Worm (Caenorhabditis elegans): ENCODE measurements around the gene ZK757.10.

ZK757.10 gene

ce11 chrIII:9910608-9911479, 33.8 kb downstream of the ZK757.10 start, which contains the start of the genes cyld-1 and F40F12.9 (continued):
- no peak for TF ChIP-seq F49E8.2 (tag; optimal IDR thresholded peaks at IDR 0.05; ENCODE audit: insufficient read depth)
- TF ChIP-seq somi-1 (GFP tag; optimal IDR thresholded peaks at IDR 0.05): no peak
- TF ChIP-seq F55B11.4 (tag; optimal IDR thresholded peaks at IDR 0.05; ENCODE audit: borderline replicate concordance, insufficient read depth): no peak
- peak; percentile 62 for TF ChIP-seq nhr-80 (tag; optimal IDR thresholded peaks at IDR 0.05)
- no peak for TF ChIP-seq dpff-1 (tag; optimal IDR thresholded peaks at IDR 0.05)
- TF ChIP-seq hmg-1.2 (GFP tag; IDR thresholded peaks at IDR 0.05): no peak
- no peak for TF ChIP-seq B0261.1 (tag; optimal IDR thresholded peaks at IDR 0.05)
- no peak for TF ChIP-seq zfh-2 (GFP tag; conservative IDR thresholded peaks at IDR 0.05)
- peak; percentile 60 for TF ChIP-seq snpc-1.3 (tag; optimal IDR thresholded peaks at IDR 0.05; ENCODE audit: insufficient read depth)
- TF ChIP-seq lin-35 (GFP tag; optimal IDR thresholded peaks at IDR 0.05): no peak
- TF ChIP-seq lin-40 (tag; optimal IDR thresholded peaks at IDR 0.05): no peak
- TF ChIP-seq akir-1 (GFP tag; optimal IDR thresholded peaks at IDR 0.05): no peak
- TF ChIP-seq pha-4 (tag; optimal IDR thresholded peaks at IDR 0.05): no peak
- TF ChIP-seq mel-28 (tag; optimal IDR thresholded peaks at IDR 0.05; ENCODE audit: borderline replicate concordance): no peak
- no peak for TF ChIP-seq lsy-27 (tag; optimal IDR thresholded peaks at IDR 0.05; ENCODE audit: borderline replicate concordance, insufficient read depth)
- TF ChIP-seq ztf-22 (GFP tag; optimal IDR thresholded peaks at IDR 0.05): no peak
- no peak for TF ChIP-seq tlf-1 (GFP tag; optimal IDR thresholded peaks at IDR 0.05)
- TF ChIP-seq efl-1 (GFP tag; optimal IDR thresholded peaks at IDR 0.05): peak; percentile 25
- TF ChIP-seq Y53F4B.3 (GFP tag; IDR thresholded peaks at IDR 0.05): no peak
- TF ChIP-seq mes-4 (tag; optimal IDR thresholded peaks at IDR 0.05): no peak
- no peak for TF ChIP-seq ztf-25 (GFP tag; IDR thresholded peaks at IDR 0.05)
- no peak for TF ChIP-seq ets-4 (GFP tag; optimal IDR thresholded peaks at IDR 0.05)
- TF ChIP-seq tbx-9 (tag; optimal IDR thresholded peaks at IDR 0.05; ENCODE audit: borderline replicate concordance): no peak
- no peak for TF ChIP-seq attf-6 (GFP tag; IDR thresholded peaks at IDR 0.05)
- TF ChIP-seq B0035.1 (tag; optimal IDR thresholded peaks at IDR 0.05): no peak
- TF ChIP-seq nhr-120 (GFP tag; IDR thresholded peaks at IDR 0.05): no peak
- TF ChIP-seq F57A8.1 (GFP tag; optimal IDR thresholded peaks at IDR 0.05): no peak
- no peak for TF ChIP-seq K11D2.4 (GFP tag; IDR thresholded peaks at IDR 0.05)
- TF ChIP-seq C17E4.6 (GFP tag; IDR thresholded peaks at IDR 0.05): no peak
- TF ChIP-seq attf-3 (GFP tag; conservative IDR thresholded peaks at IDR 0.05): no peak
- TF ChIP-seq hlh-12 (tag; optimal IDR thresholded peaks at IDR 0.05): no peak
- TF ChIP-seq repo-1 (tag; optimal IDR thresholded peaks at IDR 0.05): no peak
- TF ChIP-seq ceh-58 (GFP tag; IDR thresholded peaks at IDR 0.05): no peak
- TF ChIP-seq F33H1.4 (GFP tag; IDR thresholded peaks at IDR 0.05): peak; percentile 83
- no peak for TF ChIP-seq lag-1 (GFP tag; IDR thresholded peaks at IDR 0.05)
- no peak for TF ChIP-seq nhr-27 (tag; optimal IDR thresholded peaks at IDR 0.05)
- TF ChIP-seq snpc-3.4 (tag; optimal IDR thresholded peaks at IDR 0.05): peak; percentile 18
- TF ChIP-seq dpl-1 (GFP tag; optimal IDR thresholded peaks at IDR 0.05): no peak
- no peak for TF ChIP-seq Y67H2A.10 (GFP tag; conservative IDR thresholded peaks at IDR 0.05)
- no peak for TF ChIP-seq K12H6.12 (tag; optimal IDR thresholded peaks at IDR 0.05)
- no peak for TF ChIP-seq hrde-1 (tag; optimal IDR thresholded peaks at IDR 0.05; ENCODE audit: borderline replicate concordance)
- TF ChIP-seq rec-8 (tag; optimal IDR thresholded peaks at IDR 0.05): no peak
- TF ChIP-seq B0019.2 (GFP tag; conservative IDR thresholded peaks at IDR 0.05): no peak
- TF ChIP-seq snpc-4 (GFP tag; optimal IDR thresholded peaks at IDR 0.05): no peak
- TF ChIP-seq snpc-4 (tag; optimal IDR thresholded peaks at IDR 0.05): no peak
- TF ChIP-seq him-1 (tag; optimal IDR thresholded peaks at IDR 0.05): no peak

All from whole organism, young adult.